Fruit fly (Drosophila melanogaster): ENCODE results near the gene Cp16.

- TF ChIP-seq pan (optimal IDR thresholded peaks at IDR 0.05) (no peak), usp (GFP tag; optimal IDR thresholded peaks at IDR 0.05) (no peak), Dll (optimal IDR thresholded peaks at IDR 0.05) (no peak)
Observed at dm6 chr3L:8767876-8768275, 36.1 kb downstream of the Cp16 start.
